Fruit fly (Drosophila melanogaster): ENCODE data around the gene CG14664.

DNA sequence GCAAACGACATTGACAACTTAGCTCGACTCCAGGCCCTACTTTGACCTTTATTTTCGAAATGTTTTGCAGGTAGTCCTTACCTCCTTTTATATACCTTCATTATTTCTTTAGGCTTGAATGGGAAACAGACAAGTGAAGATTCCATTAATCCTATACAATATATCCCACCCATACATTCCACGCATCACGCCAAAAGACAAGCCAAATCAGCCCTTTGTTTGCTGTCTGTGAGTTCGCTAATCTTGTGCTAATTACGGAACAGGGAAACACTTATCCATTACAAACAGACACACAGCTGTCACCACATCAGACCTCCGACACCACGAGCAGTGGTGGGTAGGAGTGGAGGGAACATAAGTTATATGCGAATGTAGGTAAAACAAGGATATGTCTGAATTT lies 16.8 kb downstream of the CG14664 start, which contains the start of gene CG33293:
- no peak for TF ChIP-seq Abd-B (GFP tag; optimal IDR thresholded peaks at IDR 0.05)
- no peak for TF ChIP-seq psq (GFP tag; optimal IDR thresholded peaks at IDR 0.05)
- no peak for TF ChIP-seq Mio (GFP tag; optimal IDR thresholded peaks at IDR 0.05)
- no peak for TF ChIP-seq lola (GFP tag; optimal IDR thresholded peaks at IDR 0.05)
- no peak for TF ChIP-seq Hr78 (GFP tag; optimal IDR thresholded peaks at IDR 0.05)
- no peak for TF ChIP-seq fru (GFP tag; optimal IDR thresholded peaks at IDR 0.05)

Measured in whole organism, wandering third instar larva.